Fruit fly (Drosophila melanogaster) whole organism, prepupa: Measurements from ENCODE around the gene CG9368.

Source experiments
- Blimp-1 ChIP-seq: fragments of 200-800 bp; sonication (Bioruptor generic); optimal IDR thresholded peaks from 3 replicates; lab custom pipeline; 2017; ENCODE audit warnings: missing biosample characterization, missing genetic modification characterization, mild to moderate bottlenecking, moderate library complexity, missing genetic modification reagents
- CG10631 ChIP-seq: fragments of 200-800 bp; sonication (Bioruptor generic); optimal IDR thresholded peaks from 2 replicates; lab custom pipeline; 2016; ENCODE audit warnings: missing biosample characterization, missing genetic modification characterization
- CG10669 ChIP-seq: fragments of 200-800 bp; sonication (Bioruptor generic); optimal IDR thresholded peaks from 3 replicates; lab custom pipeline; 2018; ENCODE audit warnings: missing biosample characterization, mild to moderate bottlenecking, missing genetic modification characterization, moderate library complexity
- CG11762 ChIP-seq: fragments of 200-800 bp; sonication (Bioruptor generic); optimal IDR thresholded peaks from 3 replicates; lab custom pipeline; 2016; ENCODE audit warnings: missing biosample characterization, missing genetic modification characterization; ENCODE audit not compliant: insufficient read depth
- CG15336 ChIP-seq: fragments of 200-800 bp; sonication (Bioruptor generic); IDR thresholded peaks from 2 replicates; pipeline ENCODE4 v1.3.6; 2022; ENCODE audit warnings: missing biosample characterization, missing genetic modification characterization
- CG1621 ChIP-seq: fragments of 200-800 bp; sonication (Bioruptor generic); optimal IDR thresholded peaks from 3 replicates; lab custom pipeline; 2018; ENCODE audit warnings: missing biosample characterization, mild to moderate bottlenecking, missing genetic modification characterization
- CG16779 ChIP-seq: fragments of 200-800 bp; sonication (Bioruptor generic); optimal IDR thresholded peaks from 3 replicates; lab custom pipeline; 2017; ENCODE audit warnings: missing biosample characterization, mild to moderate bottlenecking, missing genetic modification characterization
- CG31627 ChIP-seq: fragments of 200-800 bp; sonication (Bioruptor generic); optimal IDR thresholded peaks from 3 replicates; lab custom pipeline; 2016; ENCODE audit warnings: missing biosample characterization, missing genetic modification characterization
- CG34406 ChIP-seq: fragments of 200-800 bp; sonication (Bioruptor generic); optimal IDR thresholded peaks from 3 replicates; lab custom pipeline; 2016; ENCODE audit warnings: missing biosample characterization, missing genetic modification characterization
- CG6163 ChIP-seq: fragments of 200-800 bp; sonication (Bioruptor generic); IDR thresholded peaks from 3 replicates; pipeline ENCODE4 v1.3.6; 2022; ENCODE audit warnings: missing biosample characterization, missing genetic modification characterization
- CG6276 ChIP-seq: fragments of 200-800 bp; sonication (Bioruptor generic); optimal IDR thresholded peaks from 2 replicates; lab custom pipeline; 2017; ENCODE audit warnings: missing biosample characterization, mild to moderate bottlenecking, missing genetic modification characterization
- CG6792 ChIP-seq: fragments of 200-800 bp; sonication (Bioruptor generic); optimal IDR thresholded peaks from 3 replicates; lab custom pipeline; 2016; ENCODE audit warnings: missing biosample characterization, missing genetic modification characterization
- CG8632 ChIP-seq: fragments of 200-800 bp; sonication (Bioruptor generic); optimal IDR thresholded peaks from 3 replicates; lab custom pipeline; 2016; ENCODE audit warnings: missing biosample characterization, missing genetic modification characterization
- CG9139 ChIP-seq: fragments of 200-800 bp; sonication (Bioruptor generic); optimal IDR thresholded peaks from 3 replicates; lab custom pipeline; 2017; ENCODE audit warnings: missing biosample characterization, mild to moderate bottlenecking, missing genetic modification characterization
- Eip75B ChIP-seq: fragments of 200-800 bp; sonication (Bioruptor generic); optimal IDR thresholded peaks from 3 replicates; lab custom pipeline; 2016; ENCODE audit warnings: missing biosample characterization, missing genetic modification characterization
- Eip78C ChIP-seq: fragments of 200-800 bp; sonication (Bioruptor generic); peaks from one replicate; lab custom pipeline; 2016; ENCODE audit warnings: missing biosample characterization, missing genetic modification characterization
- Eip93F ChIP-seq: fragments of 200-800 bp; sonication (Bioruptor generic); optimal IDR thresholded peaks from 2 replicates; lab custom pipeline; 2016; ENCODE audit warnings: missing biosample characterization, mild to moderate bottlenecking, missing genetic modification characterization
- Ets96B ChIP-seq: fragments of 200-800 bp; optimal IDR thresholded peaks from 2 replicates; lab custom pipeline; 2019; ENCODE audit warnings: missing biosample characterization, mild to moderate bottlenecking, missing genetic modification characterization, moderate library complexity
- Hr39 ChIP-seq: fragments of 200-800 bp; sonication (Bioruptor generic); optimal IDR thresholded peaks from 2 replicates; lab custom pipeline; 2016; ENCODE audit warnings: missing biosample characterization, missing genetic modification characterization
- Lpt ChIP-seq: fragments of 200-800 bp; sonication (Bioruptor generic); optimal IDR thresholded peaks from 3 replicates; lab custom pipeline; 2016; ENCODE audit warnings: missing biosample characterization, missing genetic modification characterization
- Smox ChIP-seq: fragments of 200-800 bp; sonication (Bioruptor generic); optimal IDR thresholded peaks from 3 replicates; lab custom pipeline; 2016; ENCODE audit warnings: missing biosample characterization, missing genetic modification characterization
- Sox102F ChIP-seq: fragments of 200-800 bp; sonication (Bioruptor generic); optimal IDR thresholded peaks from 2 replicates; lab custom pipeline; 2016; ENCODE audit warnings: missing biosample characterization, mild to moderate bottlenecking, missing genetic modification characterization
- Sox14 ChIP-seq: fragments of 200-800 bp; sonication (Bioruptor generic); optimal IDR thresholded peaks from 3 replicates; lab custom pipeline; 2016; ENCODE audit warnings: missing biosample characterization, missing genetic modification characterization
- Sox15 ChIP-seq: fragments of 200-800 bp; sonication (Bioruptor generic); optimal IDR thresholded peaks from 3 replicates; lab custom pipeline; 2016; ENCODE audit warnings: missing biosample characterization, missing genetic modification characterization
- achi ChIP-seq: fragments of 200-800 bp; sonication (Bioruptor generic); optimal IDR thresholded peaks from 3 replicates; lab custom pipeline; 2016; ENCODE audit warnings: missing biosample characterization, missing genetic modification characterization
- acj6 ChIP-seq: fragments of 200-800 bp; sonication (Bioruptor generic); optimal IDR thresholded peaks from 3 replicates; lab custom pipeline; 2016; ENCODE audit warnings: missing biosample characterization, missing genetic modification characterization
- cyc ChIP-seq: fragments of 200-800 bp; sonication (Bioruptor generic); optimal IDR thresholded peaks from 3 replicates; lab custom pipeline; 2016; ENCODE audit warnings: missing biosample characterization, missing genetic modification characterization
- esn ChIP-seq: fragments of 200-800 bp; sonication (Bioruptor generic); optimal IDR thresholded peaks from 2 replicates; lab custom pipeline; 2016; ENCODE audit warnings: missing biosample characterization, mild to moderate bottlenecking, missing genetic modification characterization, moderate library complexity
- fd59A ChIP-seq: fragments of 200-800 bp; sonication (Bioruptor generic); optimal IDR thresholded peaks from 2 replicates; lab custom pipeline; 2017; ENCODE audit warnings: missing biosample characterization, mild to moderate bottlenecking, missing genetic modification characterization, missing genetic modification reagents
- fd85E ChIP-seq: fragments of 200-800 bp; sonication (Bioruptor generic); optimal IDR thresholded peaks from 3 replicates; lab custom pipeline; 2016; ENCODE audit warnings: missing biosample characterization, missing genetic modification characterization
- net ChIP-seq: fragments of 200-800 bp; sonication (Bioruptor generic); optimal IDR thresholded peaks from 3 replicates; lab custom pipeline; 2016; ENCODE audit warnings: missing biosample characterization, missing genetic modification characterization
- salr ChIP-seq, 2 experiments: fragments of 200-800 bp; sonication (Bioruptor generic); optimal IDR thresholded peaks; 3 replicates each; lab custom pipeline; 2016 to 2018; ENCODE audit warnings: missing biosample characterization in 2 of 2, missing genetic modification characterization in 2 of 2, mild to moderate bottlenecking in 1 of 2
- ss ChIP-seq, 2 experiments: fragments of 200-800 bp; sonication (Bioruptor generic); optimal IDR thresholded peaks; 2 replicates in 1 of 2; 3 replicates in 1 of 2; lab custom pipeline; 2017 to 2018; ENCODE audit warnings: mild to moderate bottlenecking in 2 of 2, missing biosample characterization in 2 of 2, missing genetic modification characterization in 2 of 2, moderate library complexity in 1 of 2
- svp ChIP-seq: fragments of 200-800 bp; sonication (Bioruptor generic); peaks from one replicate; lab custom pipeline; 2016; ENCODE audit warnings: missing biosample characterization, missing genetic modification characterization
- topi ChIP-seq: fragments of 200-800 bp; sonication (Bioruptor generic); optimal IDR thresholded peaks from 3 replicates; lab custom pipeline; 2016; ENCODE audit warnings: missing biosample characterization, missing genetic modification characterization

CG9368 gene

DNA sequence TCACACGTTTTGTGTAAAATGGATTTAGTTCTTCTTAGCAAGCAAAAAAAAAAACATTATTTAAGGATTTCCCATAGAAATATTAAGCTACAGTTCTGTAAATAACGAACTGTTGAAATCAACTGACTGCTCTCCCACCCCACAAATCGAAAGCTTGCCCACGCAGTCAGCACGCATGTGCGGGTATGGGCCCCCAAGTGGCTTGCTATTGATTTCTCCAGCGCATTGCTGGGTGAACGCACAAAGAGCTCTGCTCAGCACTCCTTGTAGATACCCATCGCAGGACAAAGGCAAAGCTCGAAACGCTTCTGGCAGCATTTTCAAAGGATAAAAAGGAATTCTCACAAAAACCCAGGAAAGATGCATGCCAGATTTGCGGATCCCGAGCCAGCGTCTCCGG is at the start of gene CG9368:
Gene CG9368 (plus strand): TSS at position 221 of the 400 bp plus-strand sequence.
- TF ChIP-seq salr (GFP tag; optimal IDR thresholded peaks at IDR 0.05; lab: Kevin White, UChicago): no peak
- no peak for TF ChIP-seq topi (GFP tag; lab: Kevin White, UChicago)
- no peak for TF ChIP-seq Lpt (GFP tag; lab: Kevin White, UChicago)
- no peak for TF ChIP-seq achi (GFP tag; lab: Kevin White, UChicago)
- no peak for TF ChIP-seq CG10669 (GFP tag; lab: Kevin White, UChicago)
- TF ChIP-seq CG8632: no peak
- TF ChIP-seq Eip93F (GFP tag; lab: Kevin White, UChicago): no peak
- TF ChIP-seq Sox14 (GFP tag; lab: Kevin White, UChicago): no peak
- TF ChIP-seq CG10631 (GFP tag; lab: Kevin White, UChicago): no peak
- TF ChIP-seq Eip78C: no peak
- no peak for TF ChIP-seq Ets96B (tag; lab: Kevin White, UChicago)
- TF ChIP-seq svp (GFP tag; lab: Kevin White, UChicago): no peak

DNA sequence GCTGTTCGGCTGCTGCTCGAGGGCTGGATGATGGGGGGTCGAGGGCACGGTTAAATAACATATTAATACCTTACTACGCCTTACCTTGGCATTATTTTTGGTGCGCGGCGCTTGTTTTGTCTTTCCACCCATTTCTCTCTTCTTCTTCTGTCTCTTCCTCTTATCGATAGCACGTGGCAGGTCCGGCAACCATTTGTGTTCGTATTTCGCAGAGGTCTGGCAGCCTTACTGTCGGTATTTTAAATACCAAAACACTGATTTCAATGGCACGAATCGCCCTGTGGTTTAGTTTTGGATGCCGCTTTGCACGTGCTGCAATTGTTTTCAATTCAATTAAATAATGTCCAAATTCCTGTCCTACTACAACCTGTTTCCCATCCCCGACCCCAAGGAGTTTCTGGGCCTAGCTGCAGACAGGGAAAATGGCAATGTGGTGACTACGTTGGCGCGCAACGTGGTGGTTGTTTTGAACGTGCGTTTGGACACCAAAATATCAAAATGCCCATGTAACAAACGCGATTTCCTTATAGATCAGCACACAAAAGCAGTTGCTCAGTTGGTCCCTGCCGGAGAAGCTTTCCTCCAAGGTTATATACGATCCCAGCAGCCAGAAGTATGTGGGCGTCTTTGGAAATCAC is 49.2 kb upstream of the CG9368 start, which contains the start of the genes Ltn1 and CG9300:
Gene Ltn1 (minus strand): TSS at position 155 of the 638 bp plus-strand sequence.
Gene CG9300 (plus strand): TSS at position 285 of the 638 bp plus-strand sequence.
- TF ChIP-seq CG6163: no peak
- no peak for TF ChIP-seq Ets96B (tag; lab: Kevin White, UChicago)
- TF ChIP-seq ss (GFP tag; optimal IDR thresholded peaks at IDR 0.05; lab: Kevin White, UChicago): no peak
- TF ChIP-seq Sox102F (GFP tag; lab: Kevin White, UChicago): no peak
- TF ChIP-seq CG6792 (GFP tag; lab: Kevin White, UChicago): no peak
- TF ChIP-seq Smox (GFP tag; lab: Kevin White, UChicago): no peak
- TF ChIP-seq CG9139 (GFP tag; lab: Kevin White, UChicago): no peak
- no peak for TF ChIP-seq net (GFP tag; lab: Kevin White, UChicago)
- no peak for TF ChIP-seq CG6276 (GFP tag; lab: Kevin White, UChicago)
- TF ChIP-seq CG10669 (GFP tag; lab: Kevin White, UChicago): no peak
- no peak for TF ChIP-seq CG1621 (tag; lab: Kevin White, UChicago)
- TF ChIP-seq fd59A (GFP tag; lab: Kevin White, UChicago): no peak
- TF ChIP-seq fd85E: no peak
- TF ChIP-seq CG15336 (GFP tag; lab: Robert Waterston, UW): no peak
- no peak for TF ChIP-seq achi (GFP tag; lab: Kevin White, UChicago)

DNA sequence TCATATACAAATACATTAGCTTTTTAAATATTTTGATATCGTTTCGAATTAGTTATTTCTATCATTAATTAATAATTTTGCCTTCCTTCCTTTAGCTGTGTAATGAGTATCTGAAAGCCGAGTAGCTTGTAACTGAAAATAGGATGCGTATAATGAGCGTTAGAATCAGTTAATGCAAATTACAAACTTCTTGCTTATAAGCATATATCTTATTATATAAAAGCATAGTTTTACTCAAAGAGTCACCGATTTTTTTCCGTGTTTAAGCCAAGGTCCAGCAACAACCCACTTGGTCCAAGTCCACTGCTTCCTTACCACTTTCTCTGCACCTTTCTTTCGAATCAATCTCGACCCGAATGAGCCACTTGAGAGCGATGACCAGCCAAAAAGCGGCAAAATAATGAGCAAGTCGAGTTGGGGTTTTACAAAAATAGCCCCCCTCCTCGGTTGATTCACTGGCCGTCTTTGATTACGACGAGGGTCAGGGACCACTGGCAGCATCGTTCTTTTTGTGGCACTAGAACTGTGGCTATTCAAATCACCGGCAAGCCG is 45.5 kb upstream of the CG9368 start:
- TF ChIP-seq CG11762 (GFP tag; lab: Kevin White, UChicago) (no peak), Eip78C (peak; percentile 82), net (GFP tag; lab: Kevin White, UChicago) (no peak), cyc (GFP tag; lab: Kevin White, UChicago) (peak; percentile 39), acj6 (GFP tag; lab: Kevin White, UChicago) (peak; percentile 14), Eip75B (GFP tag; lab: Kevin White, UChicago) (no peak), CG34406 (GFP tag; lab: Kevin White, UChicago) (no peak), topi (GFP tag; lab: Kevin White, UChicago) (peak; percentile 13), Hr39 (GFP tag; lab: Kevin White, UChicago) (peak; percentile 37), CG31627 (GFP tag; lab: Kevin White, UChicago) (peak; percentile 34), achi (GFP tag; lab: Kevin White, UChicago) (peak; percentile 22), Lpt (GFP tag; lab: Kevin White, UChicago) (no peak), CG16779 (tag; lab: Kevin White, UChicago) (no peak), Blimp-1 (GFP tag; lab: Kevin White, UChicago) (peak; percentile 91), esn (GFP tag; lab: Kevin White, UChicago) (peak; percentile 63), CG10631 (GFP tag; lab: Kevin White, UChicago) (no peak), Sox15 (GFP tag; lab: Kevin White, UChicago) (no peak), fd59A (GFP tag; lab: Kevin White, UChicago) (no peak)
- TF ChIP-seq, all 60 proteins: peak for 9
